Fruit fly (Drosophila melanogaster) whole organism, embryonic: Measurements from ENCODE around the gene CG33966.
A peak's percentile ranks its signal among the peaks of the same experiment; 100 is the strongest.

ENCODE experiments used
- BEAF-32 ChIP-seq: fragments of 200-800 bp; sonication (Bioruptor generic); optimal IDR thresholded peaks from 3 replicates; lab custom pipeline; 2017; ENCODE audit warnings: missing biosample characterization, missing genetic modification characterization, mild to moderate bottlenecking, moderate library complexity, missing genetic modification reagents
- Blimp-1 ChIP-seq: fragments of 200-800 bp; sonication (Bioruptor generic); optimal IDR thresholded peaks from 3 replicates; lab custom pipeline; 2018; ENCODE audit warnings: missing biosample characterization, missing genetic modification characterization, mild to moderate bottlenecking, moderate library complexity, missing genetic modification reagents
- CG12299 ChIP-seq: fragments of 200-800 bp; sonication (Bioruptor generic); optimal IDR thresholded peaks from 2 replicates; lab custom pipeline; 2018; ENCODE audit warnings: missing biosample characterization, mild to moderate bottlenecking, missing genetic modification characterization
- CG12942 ChIP-seq: fragments of 200-800 bp; sonication (Bioruptor generic); optimal IDR thresholded peaks from 3 replicates; lab custom pipeline; 2016; ENCODE audit warnings: missing biosample characterization, missing genetic modification characterization
- CG13296 ChIP-seq: fragments of 200-800 bp; sonication (Bioruptor generic); optimal IDR thresholded peaks from 3 replicates; lab custom pipeline; 2018; ENCODE audit warnings: missing biosample characterization, mild to moderate bottlenecking, missing genetic modification characterization
- CG13894 ChIP-seq: fragments of 200-800 bp; sonication (Bioruptor generic); optimal IDR thresholded peaks from 3 replicates; lab custom pipeline; 2018; ENCODE audit warnings: missing biosample characterization, mild to moderate bottlenecking, missing genetic modification characterization, moderate library complexity
- CG14014 ChIP-seq: fragments of 200-800 bp; sonication (Bioruptor generic); IDR thresholded peaks from 2 replicates; pipeline ENCODE4 v1.3.6; 2022; ENCODE audit warnings: missing biosample characterization, missing genetic modification characterization
- CG3726 ChIP-seq: fragments of 200-800 bp; sonication (Bioruptor generic); IDR thresholded peaks from 3 replicates; pipeline ENCODE4, ENCODE4 v1.3.6; 2022; ENCODE audit warnings: missing biosample characterization, missing genetic modification characterization
- CG6791 ChIP-seq: fragments of 200-800 bp; sonication (Bioruptor generic); IDR thresholded peaks from 3 replicates; pipeline ENCODE4 v1.3.6; 2022; ENCODE audit warnings: missing biosample characterization, missing genetic modification characterization; ENCODE audit not compliant: partially characterized antibody
- CG8924 ChIP-seq: fragments of 200-800 bp; optimal IDR thresholded peaks from 3 replicates; lab custom pipeline; 2019; ENCODE audit warnings: missing biosample characterization, mild to moderate bottlenecking, missing genetic modification characterization, moderate library complexity
- CG9609 ChIP-seq: fragments of 200-800 bp; sonication (Bioruptor generic); optimal IDR thresholded peaks from 3 replicates; lab custom pipeline; 2016; ENCODE audit warnings: missing biosample characterization, missing genetic modification characterization
- CG9817 ChIP-seq: fragments of 200-800 bp; sonication (Bioruptor generic); optimal IDR thresholded peaks from 2 replicates; lab custom pipeline; 2018; ENCODE audit warnings: missing biosample characterization, mild to moderate bottlenecking, missing genetic modification characterization, moderate library complexity
- CkIIα-i1 ChIP-seq: fragments of 200-800 bp; sonication (Bioruptor generic); IDR thresholded peaks from 2 replicates; pipeline ENCODE4 v1.3.6; 2022; ENCODE audit warnings: missing biosample characterization, missing genetic modification characterization
- Dad ChIP-seq: fragments of 200-800 bp; sonication (Bioruptor generic); optimal IDR thresholded peaks from 3 replicates; lab custom pipeline; 2016; ENCODE audit warnings: missing biosample characterization, missing genetic modification characterization
- Dfd ChIP-seq, 2 experiments: fragments of >200 bp; optimal IDR thresholded peaks; 2 replicates each; lab custom pipeline; 2017; ENCODE audit warnings: missing biosample characterization in 2 of 2, missing genetic modification characterization in 2 of 2
- Drgx ChIP-seq: fragments of 200-800 bp; sonication (Bioruptor generic); IDR thresholded peaks from 2 replicates; pipeline ENCODE4 v1.3.6; 2022; ENCODE audit warnings: missing biosample characterization, missing genetic modification characterization
- E2f1 ChIP-seq: fragments of 200-800 bp; sonication (Bioruptor generic); IDR thresholded peaks from 2 replicates; pipeline ENCODE4 v1.3.6; 2022; ENCODE audit warnings: missing biosample characterization, missing genetic modification characterization
- E2f2 ChIP-seq: fragments of 200-800 bp; sonication (Bioruptor generic); IDR thresholded peaks from 2 replicates; pipeline ENCODE4 v1.3.6; 2022; ENCODE audit warnings: missing biosample characterization, missing genetic modification characterization
- Hr39 ChIP-seq: fragments of >200 bp; optimal IDR thresholded peaks from 2 replicates; lab custom pipeline; 2017
- MTF-1 ChIP-seq: fragments of 200-800 bp; sonication (Bioruptor generic); optimal IDR thresholded peaks from 2 replicates; lab custom pipeline; 2018; ENCODE audit warnings: missing biosample characterization, mild to moderate bottlenecking, missing genetic modification characterization, borderline replicate concordance
- Med ChIP-seq: fragments of 200-800 bp; sonication (Bioruptor generic); peaks from one replicate; lab custom pipeline; 2016; ENCODE audit warnings: missing biosample characterization, missing genetic modification characterization, mild to moderate bottlenecking, inconsistent platforms, moderate library complexity
- Opbp ChIP-seq: fragments of 200-800 bp; sonication (Bioruptor generic); IDR thresholded peaks from 3 replicates; pipeline ENCODE4 v1.3.6; 2022; ENCODE audit warnings: missing biosample characterization, missing genetic modification characterization; ENCODE audit not compliant: partially characterized antibody
- Ptx1 ChIP-seq: fragments of 200-800 bp; sonication (Bioruptor generic); IDR thresholded peaks from 2 replicates; pipeline ENCODE4 v1.3.6; 2022; ENCODE audit warnings: missing biosample characterization, missing genetic modification characterization
- Ravus ChIP-seq: fragments of 200-800 bp; sonication (Bioruptor generic); IDR thresholded peaks from 2 replicates; pipeline ENCODE4 v1.3.6; 2022; ENCODE audit warnings: missing biosample characterization, missing genetic modification characterization
- Rfx ChIP-seq: fragments of 200-800 bp; sonication (Bioruptor generic); IDR thresholded peaks from 2 replicates; pipeline ENCODE4 v1.3.6; 2022; ENCODE audit warnings: missing biosample characterization, missing genetic modification characterization
- Six4 ChIP-seq: fragments of 200-800 bp; sonication (Bioruptor generic); optimal IDR thresholded peaks from 2 replicates; lab custom pipeline; 2016; ENCODE audit warnings: missing biosample characterization, missing genetic modification characterization
- Sox100B ChIP-seq: fragments of 200-800 bp; sonication (Bioruptor generic); optimal IDR thresholded peaks from 3 replicates; lab custom pipeline; 2018; ENCODE audit warnings: missing biosample characterization, mild to moderate bottlenecking, missing genetic modification characterization
- Sry-δ ChIP-seq: fragments of 200-800 bp; sonication (Bioruptor generic); optimal IDR thresholded peaks from 2 replicates; lab custom pipeline; 2016; ENCODE audit warnings: missing biosample characterization, missing genetic modification characterization
- Ssrp ChIP-seq: fragments of 200-800 bp; sonication (Bioruptor generic); optimal IDR thresholded peaks from 2 replicates; lab custom pipeline; 2018; ENCODE audit warnings: missing biosample characterization, mild to moderate bottlenecking, missing genetic modification characterization, moderate library complexity
- ash1 ChIP-seq: fragments of 200-800 bp; sonication (Bioruptor generic); optimal IDR thresholded peaks from 2 replicates; lab custom pipeline; 2018; ENCODE audit warnings: missing biosample characterization, mild to moderate bottlenecking, missing genetic modification characterization
- chm ChIP-seq: fragments of 200-800 bp; sonication (Bioruptor generic); IDR thresholded peaks from 2 replicates; pipeline ENCODE4 v1.3.6; 2022; ENCODE audit warnings: missing biosample characterization, missing genetic modification characterization
- chn ChIP-seq: fragments of 200-800 bp; sonication (Bioruptor generic); optimal IDR thresholded peaks from 2 replicates; lab custom pipeline; 2016; ENCODE audit warnings: missing biosample characterization, missing genetic modification characterization
- ci ChIP-seq: fragments of 200-800 bp; sonication (Bioruptor generic); IDR thresholded peaks from 3 replicates; pipeline ENCODE4 v1.3.6; 2022; ENCODE audit warnings: missing biosample characterization, missing genetic modification characterization
- crp ChIP-seq, 2 experiments: fragments of 200-800 bp; sonication (Bioruptor generic); optimal IDR thresholded peaks; 2 replicates in 1 of 2; 3 replicates in 1 of 2; lab custom pipeline; 2017; ENCODE audit warnings: missing biosample characterization in 2 of 2, missing genetic modification characterization in 2 of 2, mild to moderate bottlenecking in 1 of 2, moderate library complexity in 1 of 2
- cwo ChIP-seq: fragments of 200-800 bp; sonication (Bioruptor generic); optimal IDR thresholded peaks from 3 replicates; lab custom pipeline; 2017; ENCODE audit warnings: missing biosample characterization, missing genetic modification characterization, mild to moderate bottlenecking, moderate library complexity, missing genetic modification reagents
- dysf ChIP-seq: fragments of 200-800 bp; sonication (Bioruptor generic); IDR thresholded peaks from 3 replicates; pipeline ENCODE4 v1.3.6; 2022; ENCODE audit warnings: missing biosample characterization, missing genetic modification characterization
- grn ChIP-seq: fragments of 200-800 bp; sonication (Bioruptor generic); optimal IDR thresholded peaks from 3 replicates; lab custom pipeline; 2017; ENCODE audit warnings: missing biosample characterization, missing genetic modification characterization
- gro ChIP-seq: fragments of 200-800 bp; sonication (Bioruptor generic); optimal IDR thresholded peaks from 2 replicates; lab custom pipeline; 2016; ENCODE audit warnings: missing biosample characterization, missing genetic modification characterization
- ind ChIP-seq: fragments of 200-800 bp; sonication (Bioruptor generic); optimal IDR thresholded peaks from 3 replicates; lab custom pipeline; 2016; ENCODE audit warnings: missing biosample characterization, missing genetic modification characterization
- jumu ChIP-seq: fragments of 200-800 bp; sonication (Bioruptor generic); optimal IDR thresholded peaks from 3 replicates; lab custom pipeline; 2016; ENCODE audit warnings: missing biosample characterization, missing genetic modification characterization
- klu ChIP-seq: fragments of 200-800 bp; sonication (Bioruptor generic); IDR thresholded peaks from 2 replicates; pipeline ENCODE4 v1.3.6; 2022; ENCODE audit warnings: missing biosample characterization, missing genetic modification characterization
- kni ChIP-seq: fragments of 200-800 bp; sonication (Bioruptor generic); optimal IDR thresholded peaks from 3 replicates; lab custom pipeline; 2017; ENCODE audit warnings: mild to moderate bottlenecking, missing biosample characterization, missing genetic modification reagents, missing genetic modification characterization
- nmo ChIP-seq: fragments of 200-800 bp; sonication (Bioruptor generic); optimal IDR thresholded peaks from 2 replicates; lab custom pipeline; 2018; ENCODE audit warnings: missing biosample characterization, mild to moderate bottlenecking, missing genetic modification characterization, moderate library complexity
- seq ChIP-seq: fragments of 200-800 bp; sonication (Bioruptor generic); IDR thresholded peaks from 2 replicates; pipeline ENCODE4 v1.3.6; 2022; ENCODE audit warnings: missing biosample characterization, missing genetic modification characterization
- sima ChIP-seq: fragments of 200-800 bp; sonication (Bioruptor generic); optimal IDR thresholded peaks from 2 replicates; lab custom pipeline; 2016; ENCODE audit warnings: missing biosample characterization, missing genetic modification characterization
- tap ChIP-seq: fragments of 200-800 bp; optimal IDR thresholded peaks from 3 replicates; lab custom pipeline; 2019; ENCODE audit warnings: missing biosample characterization, mild to moderate bottlenecking, missing genetic modification characterization, moderate library complexity
- toy ChIP-seq: fragments of 200-800 bp; sonication (Bioruptor generic); IDR thresholded peaks from 2 replicates; pipeline ENCODE4 v1.3.6; 2022; ENCODE audit warnings: missing biosample characterization, missing genetic modification characterization
- ttk ChIP-seq: fragments of 200-800 bp; sonication (Bioruptor generic); IDR thresholded peaks from 2 replicates; pipeline ENCODE4 v2.1.2; 2022; ENCODE audit warnings: missing biosample characterization, missing genetic modification characterization
- tup ChIP-seq: fragments of 200-800 bp; sonication (Bioruptor generic); optimal IDR thresholded peaks from 2 replicates; lab custom pipeline; 2016; ENCODE audit warnings: missing biosample characterization, mild to moderate bottlenecking, missing genetic modification characterization, moderate library complexity
- vvl ChIP-seq: fragments of 200-800 bp; sonication (Bioruptor generic); IDR thresholded peaks from 2 replicates; pipeline ENCODE4 v1.3.6; 2022; ENCODE audit warnings: missing biosample characterization, missing genetic modification characterization
- wek ChIP-seq: fragments of 200-800 bp; sonication (Bioruptor generic); optimal IDR thresholded peaks from 3 replicates; lab custom pipeline; 2018; ENCODE audit warnings: missing biosample characterization, mild to moderate bottlenecking, missing genetic modification characterization, moderate library complexity

CG33966 gene

DNA sequence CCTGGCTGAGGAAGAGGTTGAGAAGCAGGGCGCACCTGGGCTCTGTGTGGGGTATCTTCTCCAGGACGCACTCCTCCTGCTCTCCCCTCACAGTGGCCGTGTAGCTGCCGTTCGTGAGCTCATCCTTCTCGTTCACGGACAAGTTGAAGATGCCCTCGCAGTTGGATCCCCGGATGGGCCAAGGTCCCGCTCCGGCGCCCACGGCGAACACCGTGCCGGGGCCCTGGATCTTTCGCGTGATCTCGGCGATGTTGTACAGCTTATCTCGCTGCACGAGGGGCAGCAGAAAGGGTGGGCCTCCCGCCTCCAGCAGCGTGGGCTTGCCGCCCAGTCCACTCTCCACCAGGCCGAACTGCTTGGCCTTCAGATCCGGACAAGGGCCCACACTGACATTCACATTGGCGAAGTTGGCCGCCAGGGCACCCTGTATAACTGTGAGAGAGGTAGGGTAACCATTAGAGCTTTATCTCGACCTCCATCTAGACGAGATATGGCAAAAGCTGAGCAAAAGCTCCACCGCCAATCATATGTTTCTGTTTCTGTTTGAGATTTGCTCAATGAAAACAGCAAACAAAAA, 30.0 kb upstream of the CG33966 start (continued):
- no peak for TF ChIP-seq Sox100B (GFP tag; lab: Kevin White, UChicago)
- TF ChIP-seq Dfd (GFP tag; optimal IDR thresholded peaks at IDR 0.05; lab: Kevin White, UChicago), result no peak
- TF ChIP-seq Dad (GFP tag; lab: Kevin White, UChicago), result no peak
- TF ChIP-seq Six4, result no peak
- no peak for TF ChIP-seq chn (GFP tag; lab: Kevin White, UChicago)
- TF ChIP-seq Rfx (GFP tag; lab: Robert Waterston, UW), result peak; percentile 58
- TF ChIP-seq toy (GFP tag; lab: Robert Waterston, UW), result 0 out of 2 replicates have a peak, but pooled peaks have one; percentile 14
- TF ChIP-seq tup (GFP tag; lab: Kevin White, UChicago), result no peak
- no peak for TF ChIP-seq sima (GFP tag; lab: Kevin White, UChicago)
- TF ChIP-seq Opbp (GFP tag; lab: Robert Waterston, UW), result no peak
- TF ChIP-seq CG13894, result no peak
- TF ChIP-seq kni (GFP tag; lab: Kevin White, UChicago), result no peak
- no peak for TF ChIP-seq cwo (GFP tag; lab: Kevin White, UChicago)
- TF ChIP-seq ind (GFP tag; lab: Kevin White, UChicago), result no peak
- no peak for TF ChIP-seq MTF-1 (GFP tag; lab: Kevin White, UChicago)
- TF ChIP-seq seq (GFP tag; lab: Robert Waterston, UW), result no peak
- TF ChIP-seq Blimp-1, result no peak
- peak; percentile 7; the same call in 1 of the 2 replicates for TF ChIP-seq Ptx1
- no peak for TF ChIP-seq Ravus (GFP tag; lab: Robert Waterston, UW)
- TF ChIP-seq CkIIα-i1 (GFP tag; lab: Robert Waterston, UW), result no peak
- peak; percentile 59 for TF ChIP-seq Med
- no peak for TF ChIP-seq CG12299 (tag; lab: Kevin White, UChicago)
- TF ChIP-seq Hr39 (lab: Kevin White, UChicago), result peak; percentile 36
- TF ChIP-seq wek, result no peak
- TF ChIP-seq Drgx (GFP tag; lab: Robert Waterston, UW), result 0 out of 2 replicates have a peak, but pooled peaks have one; percentile 28
- TF ChIP-seq CG9609, result no peak
- TF ChIP-seq ci (GFP tag; lab: Robert Waterston, UW), result no peak
- no peak for TF ChIP-seq CG3726 (GFP tag; lab: Robert Waterston, UW)
- TF ChIP-seq tap, result no peak
- TF ChIP-seq nmo (GFP tag; lab: Kevin White, UChicago), result no peak
- peak; percentile 25; the same call in 1 of the 2 replicates for TF ChIP-seq vvl (GFP tag; lab: Robert Waterston, UW)
- no peak for TF ChIP-seq ash1 (GFP tag; lab: Kevin White, UChicago)
- TF ChIP-seq BEAF-32 (GFP tag; lab: Kevin White, UChicago), result no peak
- peak in 1 of 2 experiments; percentile 36 for TF ChIP-seq crp (GFP tag; optimal IDR thresholded peaks at IDR 0.05; lab: Kevin White, UChicago)
- no peak for TF ChIP-seq Ssrp (tag; lab: Kevin White, UChicago)
- TF ChIP-seq chm (GFP tag; lab: Robert Waterston, UW), result 0 out of 2 replicates have a peak, but pooled peaks have one; percentile 29
- peak; percentile 37; the same call in 1 of the 3 replicates for TF ChIP-seq dysf (GFP tag; lab: Robert Waterston, UW)
- no peak for TF ChIP-seq CG13296
- TF ChIP-seq grn, result no peak
- TF ChIP-seq CG14014, result peak; percentile 8; the same call in 1 of the 2 replicates
- no peak for TF ChIP-seq gro (GFP tag; lab: Kevin White, UChicago)
- no peak for TF ChIP-seq klu
- no peak for TF ChIP-seq CG6791 (GFP tag; lab: Robert Waterston, UW)
- 0 out of 2 replicates have a peak, but pooled peaks have one; percentile 9 for TF ChIP-seq E2f1
- no peak for TF ChIP-seq jumu (GFP tag; lab: Kevin White, UChicago)
- no peak for TF ChIP-seq ttk (GFP tag; lab: Robert Waterston, UW)
- TF ChIP-seq CG8924 (tag; lab: Kevin White, UChicago), result no peak
- no peak for TF ChIP-seq CG12942 (GFP tag; lab: Kevin White, UChicago)
- TF ChIP-seq CG9817 (tag; lab: Kevin White, UChicago), result no peak
- no peak for TF ChIP-seq Sry-δ (GFP tag; lab: Kevin White, UChicago)
- peak; percentile 16; the same call in 1 of the 2 replicates for TF ChIP-seq E2f2 (GFP tag; lab: Robert Waterston, UW)
